Fruit fly (Drosophila melanogaster): ENCODE data around the gene ND-ASHI.

DNA sequence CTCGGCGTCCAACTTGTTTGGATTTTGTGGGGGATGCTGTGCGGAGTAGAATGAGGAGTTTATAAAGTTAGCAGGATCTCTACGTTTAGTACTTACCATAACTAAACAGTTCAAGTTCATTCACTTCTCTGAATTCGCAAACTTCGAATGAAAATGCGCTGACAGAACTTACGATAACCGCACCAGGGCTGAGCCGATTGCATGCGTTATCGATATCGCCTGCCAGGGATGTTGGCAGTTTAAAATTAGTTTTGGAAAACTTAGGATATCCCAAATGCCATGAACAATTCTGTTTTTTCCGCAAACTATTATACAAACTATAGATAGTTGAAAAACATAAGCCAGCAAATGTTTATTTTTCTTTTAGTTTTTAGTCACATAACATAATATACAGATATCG, 8.3 kb upstream of the ND-ASHI start, which contains the start of gene CG44303:
- TF ChIP-seq dmrt99B (tag; optimal IDR thresholded peaks at IDR 0.05) (no peak), pita (GFP tag; optimal IDR thresholded peaks at IDR 0.05) (no peak), dan (GFP tag; IDR thresholded peaks at IDR 0.05) (no peak), Oaz (GFP tag; IDR thresholded peaks at IDR 0.05) (no peak), CG30020 (tag; optimal IDR thresholded peaks at IDR 0.05) (no peak), Hand (GFP tag; optimal IDR thresholded peaks at IDR 0.05) (no peak), corto (GFP tag; optimal IDR thresholded peaks at IDR 0.05) (no peak), CG8281 (tag; optimal IDR thresholded peaks at IDR 0.05) (no peak), CG11504 (tag; optimal IDR thresholded peaks at IDR 0.05) (no peak), Hr39 (optimal IDR thresholded peaks at IDR 0.05) (no peak), Meics (GFP tag; optimal IDR thresholded peaks at IDR 0.05) (no peak), slbo (GFP tag; IDR thresholded peaks at IDR 0.05) (no peak)

All from whole organism, embryonic.